Worm (Caenorhabditis elegans): ENCODE results near the gene cyp-33E3.

cyp-33E3 gene

DNA sequence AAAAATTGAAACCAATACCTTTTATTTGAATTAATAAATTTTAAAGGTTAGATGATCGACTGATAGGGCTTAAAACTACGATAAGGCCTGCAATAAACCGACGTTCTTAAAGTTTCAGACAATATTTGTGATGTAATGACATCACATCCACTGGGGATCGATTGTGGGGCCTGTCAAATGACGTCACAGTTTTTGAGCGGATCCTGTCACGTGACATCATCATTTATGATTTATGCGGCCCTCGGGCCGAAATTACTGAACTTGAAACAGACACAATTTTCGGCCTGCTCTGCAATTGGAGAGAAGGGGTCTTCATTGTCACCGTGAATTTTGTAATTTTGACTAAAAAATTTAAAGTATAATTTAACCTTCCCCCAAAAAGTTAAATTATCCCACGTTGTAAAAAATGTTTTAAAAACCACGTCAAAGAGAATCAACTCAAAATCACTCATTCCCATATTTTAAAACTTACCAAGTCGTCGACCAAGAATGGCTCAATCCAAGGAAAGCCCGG, 39.4 kb downstream of the cyp-33E3 start, which contains the start of gene C49C8.1:
C49C8.1 (plus strand) TSS at position 464 of the 514 bp plus-strand sequence.
- TF ChIP-seq elt-2 (tag; optimal IDR thresholded peaks at IDR 0.05): peak; percentile 30
- TF ChIP-seq R02D3.7 (tag; optimal IDR thresholded peaks at IDR 0.05): no peak

ce11 chrIV:8658122-8658521, 43.3 kb downstream of the cyp-33E3 start, which contains the start of gene C49C8.6:
TSS of gene C49C8.6 (minus strand) at chrIV:8658222.
- no peak for TF ChIP-seq lsy-12 (tag; optimal IDR thresholded peaks at IDR 0.05)
- no peak for TF ChIP-seq ama-1 (optimal IDR thresholded peaks at IDR 0.05)
- no peak for TF ChIP-seq elt-2 (tag; optimal IDR thresholded peaks at IDR 0.05)
- no peak for TF ChIP-seq ceh-16 (tag; optimal IDR thresholded peaks at IDR 0.05)
- no peak for TF ChIP-seq sea-2 (GFP tag; optimal IDR thresholded peaks at IDR 0.05)
- TF ChIP-seq ztf-4 (tag; optimal IDR thresholded peaks at IDR 0.05): no peak
- TF ChIP-seq tbx-2 (tag; optimal IDR thresholded peaks at IDR 0.05): no peak
- TF ChIP-seq nhr-25 (tag; optimal IDR thresholded peaks at IDR 0.05): no peak
- no peak for TF ChIP-seq fkh-2 (tag; optimal IDR thresholded peaks at IDR 0.05)
- no peak for TF ChIP-seq jun-1 (tag; optimal IDR thresholded peaks at IDR 0.05)
- TF ChIP-seq nfya-1 (tag; optimal IDR thresholded peaks at IDR 0.05; ENCODE audit: insufficient read depth): no peak
- TF ChIP-seq nhr-11 (tag; optimal IDR thresholded peaks at IDR 0.05): no peak
- TF ChIP-seq unc-39 (tag; optimal IDR thresholded peaks at IDR 0.05): no peak
- no peak for TF ChIP-seq lin-39 (tag; optimal IDR thresholded peaks at IDR 0.05)
